Worm (Caenorhabditis elegans): Measurements from ENCODE around the gene F46G11.4.

DNA sequence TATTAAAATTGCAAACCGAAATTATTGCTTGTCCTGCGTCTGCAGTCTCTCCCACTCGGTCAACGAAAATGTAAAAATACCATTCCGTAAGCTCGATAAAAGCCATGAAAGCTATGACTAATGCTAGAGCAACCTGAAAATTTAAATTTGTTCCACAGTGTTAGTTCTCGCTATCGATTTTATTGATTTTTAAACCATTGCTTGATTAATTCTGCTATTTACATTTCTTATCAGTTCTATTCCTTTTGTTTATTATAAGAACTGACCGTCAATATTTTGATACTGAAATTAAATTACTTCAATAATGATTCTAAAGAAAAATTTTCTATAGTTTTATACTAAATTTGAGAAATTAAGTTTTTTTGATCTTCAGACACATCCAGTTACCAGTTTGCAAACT lies 40.6 kb upstream of the F46G11.4 start:
- TF ChIP-seq flt-1 (GFP tag; IDR thresholded peaks at IDR 0.05) (no peak), klf-2 (GFP tag; conservative IDR thresholded peaks at IDR 0.05) (no peak), ref-1 (GFP tag; conservative IDR thresholded peaks at IDR 0.05) (no peak), cog-1 (tag; optimal IDR thresholded peaks at IDR 0.05) (no peak)
